Worm (Caenorhabditis elegans) whole organism, L1 larva: ENCODE data around the gene pals-23.
"Not testable (repeated sequence)": the region's sequence is repeated elsewhere in the genome, so short reads cannot be mapped to it uniquely, and the experiment has no call there.

Experiments used
- C04F5.9 ChIP-seq: sonication (generic microtip); optimal IDR thresholded peaks from 2 replicates; lab custom pipeline; 2016; ENCODE audit warnings: missing genetic modification characterization, missing compliant biosample characterization
- F16B12.6 ChIP-seq: fragments of 150-350 bp; optimal IDR thresholded peaks from 2 replicates; lab custom pipeline; 2014; ENCODE audit warnings: missing biosample characterization, missing genetic modification characterization
- alr-1 ChIP-seq: fragments of 200-800 bp; sonication (Bioruptor generic); optimal IDR thresholded peaks from 2 replicates; lab custom pipeline; 2018; ENCODE audit warnings: borderline replicate concordance, mild to moderate bottlenecking, missing genetic modification characterization, missing compliant biosample characterization
- aly-2 ChIP-seq: fragments of 150-350 bp; optimal IDR thresholded peaks from 2 replicates; lab custom pipeline; 2014; ENCODE audit warnings: missing biosample characterization, missing genetic modification characterization
- blmp-1 ChIP-seq: fragments of 150-350 bp; optimal IDR thresholded peaks from 2 replicates; lab custom pipeline; 2014; ENCODE audit warnings: missing biosample characterization, missing genetic modification characterization
- ceh-63 ChIP-seq: fragments of 200-800 bp; sonication (Bioruptor generic); optimal IDR thresholded peaks from 2 replicates; lab custom pipeline; 2018; ENCODE audit warnings: mild to moderate bottlenecking, missing genetic modification characterization, missing compliant biosample characterization
- ceh-8 ChIP-seq: fragments of 200-800 bp; sonication (Bioruptor generic); optimal IDR thresholded peaks from 2 replicates; lab custom pipeline; 2018; ENCODE audit warnings: mild to moderate bottlenecking, missing genetic modification characterization, moderate library complexity, missing compliant biosample characterization
- ceh-88 ChIP-seq: fragments of 200-800 bp; sonication (Bioruptor generic); IDR thresholded peaks from 2 replicates; pipeline ENCODE4 v1.3.6; 2022; ENCODE audit warnings: missing genetic modification characterization, missing compliant biosample characterization
- dsc-1 ChIP-seq: sonication (generic microtip); optimal IDR thresholded peaks from 2 replicates; lab custom pipeline; 2016; ENCODE audit warnings: mild to moderate bottlenecking, missing genetic modification characterization, missing compliant biosample characterization
- efl-1 ChIP-seq, 4 experiments: fragments of 150-350 bp; optimal IDR thresholded peaks in 3 of 4; peaks in 1 of 4; 1 replicate in 1 of 4; 2 replicates in 3 of 4; lab custom pipeline; 2014; ENCODE audit warnings: missing biosample characterization in 2 of 4, missing genetic modification characterization in 2 of 4, missing genetic modification reagents in 2 of 4
- egl-13 ChIP-seq: sonication (generic microtip); optimal IDR thresholded peaks from 2 replicates; lab custom pipeline; 2016; ENCODE audit warnings: missing genotype, missing genetic modification reagents, missing genetic modification characterization, missing compliant biosample characterization
- ets-5 ChIP-seq: fragments of 200-800 bp; sonication (Bioruptor generic); IDR thresholded peaks from 2 replicates; pipeline ENCODE4 v1.3.6; 2022; ENCODE audit warnings: missing genetic modification characterization, missing compliant biosample characterization
- fkh-8 ChIP-seq: sonication (generic microtip); optimal IDR thresholded peaks from 2 replicates; lab custom pipeline; 2016; ENCODE audit warnings: mild to moderate bottlenecking, missing genetic modification characterization, missing compliant biosample characterization
- fos-1 ChIP-seq: fragments of 150-350 bp; optimal IDR thresholded peaks from 2 replicates; lab custom pipeline; 2014; ENCODE audit warnings: missing biosample characterization, missing genetic modification characterization
- hlh-17 ChIP-seq: fragments of 200-800 bp; sonication (Bioruptor generic); optimal IDR thresholded peaks from 2 replicates; lab custom pipeline; 2018; ENCODE audit warnings: missing genetic modification characterization, mild to moderate bottlenecking, missing compliant biosample characterization, moderate library complexity, borderline replicate concordance
- hlh-4 ChIP-seq: sonication (generic microtip); optimal IDR thresholded peaks from 2 replicates; lab custom pipeline; 2016; ENCODE audit warnings: mild to moderate bottlenecking, missing genetic modification characterization, missing compliant biosample characterization
- isw-1 ChIP-seq: fragments of 200-800 bp; sonication (Bioruptor generic); IDR thresholded peaks from 2 replicates; pipeline ENCODE4 v1.3.6; 2022; ENCODE audit warnings: missing genetic modification characterization, missing compliant biosample characterization
- lin-14 ChIP-seq: fragments of 200-800 bp; sonication (Bioruptor generic); optimal IDR thresholded peaks from 2 replicates; lab custom pipeline; 2018; ENCODE audit warnings: mild to moderate bottlenecking, missing genetic modification characterization, moderate library complexity, missing compliant biosample characterization
- lsy-2 ChIP-seq, 2 experiments: fragments of 150-350 bp; optimal IDR thresholded peaks; 2 replicates each; lab custom pipeline; 2014; ENCODE audit warnings: missing biosample characterization in 2 of 2, missing genetic modification characterization in 2 of 2
- mab-9 ChIP-seq: fragments of 200-800 bp; sonication (Bioruptor generic); IDR thresholded peaks from 2 replicates; pipeline ENCODE4 v1.3.6; 2022; ENCODE audit warnings: missing genetic modification reagents, missing genetic modification characterization, missing compliant biosample characterization
- mdl-1 ChIP-seq, 2 experiments: fragments of 150-350 bp; optimal IDR thresholded peaks; 2 replicates each; lab custom pipeline; 2014 to 2017; ENCODE audit warnings: missing biosample characterization in 2 of 2, missing genetic modification characterization in 2 of 2, inconsistent platforms in 1 of 2
- nhr-11 ChIP-seq: fragments of 150-350 bp; optimal IDR thresholded peaks from 2 replicates; lab custom pipeline; 2014; ENCODE audit warnings: missing biosample characterization, missing genetic modification characterization
- nhr-12 ChIP-seq: sonication (generic microtip); optimal IDR thresholded peaks from 2 replicates; lab custom pipeline; 2017; ENCODE audit warnings: missing biosample characterization, missing genetic modification characterization
- nhr-47 ChIP-seq: sonication (generic microtip); optimal IDR thresholded peaks from 2 replicates; lab custom pipeline; 2016; ENCODE audit warnings: mild to moderate bottlenecking, missing genetic modification characterization, moderate library complexity, missing compliant biosample characterization
- nhr-76 ChIP-seq: sonication (generic microtip); optimal IDR thresholded peaks from 2 replicates; lab custom pipeline; 2017; ENCODE audit warnings: missing biosample characterization, missing genetic modification characterization
- nhr-90 ChIP-seq: sonication (generic microtip); optimal IDR thresholded peaks from 2 replicates; lab custom pipeline; 2016; ENCODE audit warnings: mild to moderate bottlenecking, missing genetic modification characterization, missing compliant biosample characterization; ENCODE audit not compliant: poor library complexity
- pax-3 ChIP-seq: fragments of 200-800 bp; sonication (Bioruptor generic); optimal IDR thresholded peaks from 2 replicates; lab custom pipeline; 2018; ENCODE audit warnings: mild to moderate bottlenecking, missing genetic modification characterization, moderate library complexity, missing compliant biosample characterization
- skn-1 ChIP-seq: fragments of 150-350 bp; optimal IDR thresholded peaks from 2 replicates; lab custom pipeline; 2014; ENCODE audit warnings: missing biosample characterization, missing genetic modification characterization
- snu-23 ChIP-seq: sonication (generic microtip); optimal IDR thresholded peaks from 2 replicates; lab custom pipeline; 2016; ENCODE audit warnings: missing genetic modification characterization, missing compliant biosample characterization
- sptf-1 ChIP-seq: fragments of 150-350 bp; optimal IDR thresholded peaks from 2 replicates; lab custom pipeline; 2014; ENCODE audit warnings: missing biosample characterization, missing genetic modification characterization
- unc-130 ChIP-seq: fragments of 150-350 bp; optimal IDR thresholded peaks from 2 replicates; lab custom pipeline; 2017; ENCODE audit warnings: missing biosample characterization, missing genetic modification characterization, inconsistent platforms
- unc-30 ChIP-seq: sonication (generic microtip); optimal IDR thresholded peaks from 2 replicates; lab custom pipeline; 2017; ENCODE audit warnings: missing biosample characterization, missing genetic modification characterization
- xbp-1 ChIP-seq: sonication (generic microtip); optimal IDR thresholded peaks from 2 replicates; lab custom pipeline; 2016; ENCODE audit warnings: missing genetic modification characterization, missing compliant biosample characterization

pals-23 gene

DNA sequence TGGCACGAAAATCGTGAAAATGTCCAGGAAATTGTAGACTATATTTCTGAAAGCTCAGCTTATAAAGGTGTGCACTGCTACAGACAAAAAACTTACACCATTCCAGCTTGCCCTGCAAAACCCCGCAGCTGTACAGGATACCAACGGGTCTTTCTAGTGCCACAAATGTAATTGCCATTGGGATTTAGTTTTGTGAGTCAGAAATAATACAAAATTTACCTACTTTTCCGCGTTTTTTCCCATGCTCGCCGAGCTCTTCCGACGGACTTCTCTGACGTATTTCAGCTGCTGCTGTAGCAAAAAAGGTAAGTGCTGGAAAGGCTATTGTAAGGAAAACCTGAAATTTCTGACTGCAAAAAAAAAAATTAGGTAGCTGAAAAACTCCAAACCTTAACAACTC, 27.6 kb upstream of the pals-23 start, which contains the start of gene C29F9.8:
C29F9.8 (minus strand) TSS at position 101 of the 400 bp plus-strand sequence.
- TF ChIP-seq alr-1; C04F5.9 (tag; lab: Kevin White, UChicago); nhr-12 (tag; lab: Kevin White, UChicago): not testable (repeated sequence)

DNA sequence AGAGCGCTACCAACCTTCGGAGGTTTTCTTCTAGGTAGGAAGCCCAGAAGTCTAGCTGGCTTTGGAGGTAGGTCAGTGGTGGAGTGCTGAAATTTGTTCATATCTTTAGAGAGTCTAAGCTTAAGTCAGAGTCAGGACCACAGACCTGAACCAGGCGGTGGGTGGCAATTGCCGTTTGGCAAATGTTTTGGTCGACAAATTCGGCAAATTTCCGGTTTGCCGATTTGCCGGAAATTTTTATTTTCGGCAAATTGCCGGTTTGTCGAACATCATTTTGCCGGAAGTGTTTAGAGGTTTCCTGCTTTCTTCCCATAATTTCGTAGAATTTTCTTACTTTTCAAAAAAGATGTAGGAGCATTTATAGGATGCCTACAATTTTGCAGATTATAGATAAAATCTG, 25.8 kb upstream of the pals-23 start, which contains the start of gene C29F9.9:
C29F9.9 (minus strand) TSS at position 101 of the 400 bp plus-strand sequence.
- not testable (repeated sequence) for TF ChIP-seq sptf-1, fos-1, unc-130 (tag; lab: Kevin White, UChicago)

DNA sequence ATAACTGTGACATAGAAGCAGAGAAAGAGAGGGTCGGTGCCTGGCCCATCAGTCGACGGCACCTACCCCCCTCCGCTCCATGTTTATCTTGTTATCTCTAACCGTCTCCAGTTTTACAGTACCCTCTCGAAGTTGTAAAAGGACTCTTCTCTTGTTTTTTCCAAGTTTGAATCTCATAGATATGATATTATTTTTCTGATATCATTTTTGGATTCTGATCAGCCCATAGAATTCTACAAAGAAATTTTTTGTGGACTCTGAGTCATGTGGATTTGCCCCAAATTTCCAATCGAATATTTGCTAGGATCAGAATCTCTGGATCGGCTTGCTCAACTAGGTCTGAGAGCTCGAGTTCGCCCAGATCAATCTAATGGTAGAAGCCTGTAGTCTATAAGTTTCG, 10.0 kb upstream of the pals-23 start, which contains the start of gene C29F9.6:
C29F9.6 (plus strand) TSS at position 301 of the 400 bp plus-strand sequence.
- no peak for TF ChIP-seq efl-1 (optimal IDR thresholded peaks at IDR 0.05; lab: Kevin White, UChicago)
- peak in 1 of 2 experiments; percentile 66 for TF ChIP-seq efl-1 (GFP tag; optimal IDR thresholded peaks at IDR 0.05 in 1 of 2; lab: Kevin White, UChicago)
- TF ChIP-seq lin-14 (GFP tag; lab: Kevin White, UChicago): no peak

- TF ChIP-seq nhr-76 (tag; lab: Kevin White, UChicago) (no peak), pax-3 (tag; lab: Kevin White, UChicago) (no peak), efl-1 (optimal IDR thresholded peaks at IDR 0.05; lab: Kevin White, UChicago) (no peak), efl-1 (GFP tag; optimal IDR thresholded peaks at IDR 0.05 in 1 of 2; lab: Kevin White, UChicago) (no peak), ceh-63 (no peak), nhr-90 (tag; lab: Kevin White, UChicago) (no peak), unc-30 (tag; lab: Kevin White, UChicago) (no peak), ets-5 (GFP tag; lab: Robert Waterston, UW) (no peak), dsc-1 (no peak), blmp-1 (tag; lab: Kevin White, UChicago) (no peak), mdl-1 (tag; optimal IDR thresholded peaks at IDR 0.05; lab: Kevin White, UChicago) (no peak), hlh-4 (tag; lab: Kevin White, UChicago) (no peak), xbp-1 (tag; lab: Kevin White, UChicago) (no peak), aly-2 (tag; lab: Kevin White, UChicago) (no peak)
These were observed 7.4 kb upstream of the pals-23 start, which contains the start of gene C29F9.5 for ce11 chrIII:117210-117609. Gene C29F9.5 (plus strand): TSS chrIII:117510.

- no peak for TF ChIP-seq skn-1 (tag; lab: Kevin White, UChicago)
- no peak for TF ChIP-seq alr-1
- TF ChIP-seq nhr-11: no peak
- TF ChIP-seq ceh-88 (GFP tag; lab: Robert Waterston, UW): no peak
- TF ChIP-seq efl-1 (optimal IDR thresholded peaks at IDR 0.05; lab: Kevin White, UChicago): no peak
- TF ChIP-seq efl-1 (GFP tag; optimal IDR thresholded peaks at IDR 0.05 in 1 of 2; lab: Kevin White, UChicago): no peak
- TF ChIP-seq lin-14 (GFP tag; lab: Kevin White, UChicago): no peak
- no peak for TF ChIP-seq snu-23 (GFP tag; lab: Kevin White, UChicago)
- no peak for TF ChIP-seq nhr-47 (tag; lab: Kevin White, UChicago)
- no peak for TF ChIP-seq lsy-2 (tag; optimal IDR thresholded peaks at IDR 0.05; lab: Kevin White, UChicago)
- TF ChIP-seq mab-9 (GFP tag; lab: Robert Waterston, UW): no peak
- no peak for TF ChIP-seq ceh-8 (GFP tag; lab: Kevin White, UChicago)
- TF ChIP-seq hlh-17 (GFP tag; lab: Kevin White, UChicago): no peak
- no peak for TF ChIP-seq egl-13 (tag; lab: Kevin White, UChicago)
- no peak for TF ChIP-seq fkh-8 (tag; lab: Kevin White, UChicago)
- no peak for TF ChIP-seq F16B12.6 (tag; lab: Kevin White, UChicago)
- no peak for TF ChIP-seq isw-1 (GFP tag; lab: Robert Waterston, UW)
- TF ChIP-seq, all 84 proteins: peak for 0
These were observed 6.7 kb upstream of the pals-23 start for ce11 chrIII:117857-118256.
